Worm (Caenorhabditis elegans) whole organism, L1 larva: ENCODE data around the gene dmsr-8.

Source experiments
- C04F5.9 ChIP-seq: sonication (generic microtip); optimal IDR thresholded peaks from 2 replicates; lab custom pipeline; 2016; ENCODE audit warnings: missing genetic modification characterization, missing compliant biosample characterization
- C16A3.4 ChIP-seq: fragments of 150-350 bp; optimal IDR thresholded peaks from 2 replicates; lab custom pipeline; 2014; ENCODE audit warnings: missing biosample characterization, missing genetic modification characterization
- C34B4.2 ChIP-seq: sonication (generic microtip); optimal IDR thresholded peaks from 2 replicates; lab custom pipeline; 2017; ENCODE audit warnings: mild to moderate bottlenecking, missing genetic modification characterization, missing compliant biosample characterization
- F16B12.6 ChIP-seq: fragments of 150-350 bp; optimal IDR thresholded peaks from 2 replicates; lab custom pipeline; 2014; ENCODE audit warnings: missing biosample characterization, missing genetic modification characterization
- aha-1 ChIP-seq: fragments of 150-350 bp; optimal IDR thresholded peaks from 2 replicates; lab custom pipeline; 2014; ENCODE audit warnings: missing biosample characterization, missing genetic modification characterization
- alr-1 ChIP-seq: fragments of 200-800 bp; sonication (Bioruptor generic); optimal IDR thresholded peaks from 2 replicates; lab custom pipeline; 2018; ENCODE audit warnings: borderline replicate concordance, mild to moderate bottlenecking, missing genetic modification characterization, missing compliant biosample characterization
- aly-2 ChIP-seq: fragments of 150-350 bp; optimal IDR thresholded peaks from 2 replicates; lab custom pipeline; 2014; ENCODE audit warnings: missing biosample characterization, missing genetic modification characterization
- ama-1 ChIP-seq: fragments of 150-350 bp; optimal IDR thresholded peaks from 2 replicates; lab custom pipeline; 2014
- ceh-88 ChIP-seq: fragments of 200-800 bp; sonication (Bioruptor generic); IDR thresholded peaks from 2 replicates; pipeline ENCODE4 v1.3.6; 2022; ENCODE audit warnings: missing genetic modification characterization, missing compliant biosample characterization
- ceh-90 ChIP-seq: sonication (generic microtip); optimal IDR thresholded peaks from 2 replicates; lab custom pipeline; 2016; ENCODE audit warnings: missing genetic modification characterization, missing compliant biosample characterization
- ces-1 ChIP-seq: fragments of 150-350 bp; optimal IDR thresholded peaks from 2 replicates; lab custom pipeline; 2014; ENCODE audit warnings: missing biosample characterization, missing genetic modification reagents, missing genetic modification characterization
- dsc-1 ChIP-seq: sonication (generic microtip); optimal IDR thresholded peaks from 2 replicates; lab custom pipeline; 2016; ENCODE audit warnings: mild to moderate bottlenecking, missing genetic modification characterization, missing compliant biosample characterization
- efl-3 ChIP-seq: fragments of 200-800 bp; sonication (Bioruptor generic); optimal IDR thresholded peaks from 2 replicates; lab custom pipeline; 2018; ENCODE audit warnings: mild to moderate bottlenecking, missing genetic modification characterization, missing compliant biosample characterization
- ets-5 ChIP-seq: fragments of 200-800 bp; sonication (Bioruptor generic); IDR thresholded peaks from 2 replicates; pipeline ENCODE4 v1.3.6; 2022; ENCODE audit warnings: missing genetic modification characterization, missing compliant biosample characterization
- fkh-10 ChIP-seq: sonication (generic microtip); optimal IDR thresholded peaks from 2 replicates; lab custom pipeline; 2017; ENCODE audit warnings: missing biosample characterization, missing genetic modification reagents, missing genetic modification characterization
- fkh-4 ChIP-seq: sonication (generic microtip); optimal IDR thresholded peaks from 2 replicates; lab custom pipeline; 2016; ENCODE audit warnings: missing compliant biosample characterization, missing genetic modification characterization, borderline replicate concordance
- fkh-8 ChIP-seq: sonication (generic microtip); optimal IDR thresholded peaks from 2 replicates; lab custom pipeline; 2016; ENCODE audit warnings: mild to moderate bottlenecking, missing genetic modification characterization, missing compliant biosample characterization
- fos-1 ChIP-seq: fragments of 150-350 bp; optimal IDR thresholded peaks from 2 replicates; lab custom pipeline; 2014; ENCODE audit warnings: missing biosample characterization, missing genetic modification characterization
- grh-1 ChIP-seq: fragments of 200-800 bp; sonication (Bioruptor generic); IDR thresholded peaks from 2 replicates; pipeline ENCODE4 v1.3.6; 2022; ENCODE audit warnings: missing genetic modification reagents, missing genetic modification characterization, missing compliant biosample characterization
- hlh-17 ChIP-seq: fragments of 200-800 bp; sonication (Bioruptor generic); optimal IDR thresholded peaks from 2 replicates; lab custom pipeline; 2018; ENCODE audit warnings: missing genetic modification characterization, mild to moderate bottlenecking, missing compliant biosample characterization, moderate library complexity, borderline replicate concordance
- hlh-4 ChIP-seq: sonication (generic microtip); optimal IDR thresholded peaks from 2 replicates; lab custom pipeline; 2016; ENCODE audit warnings: mild to moderate bottlenecking, missing genetic modification characterization, missing compliant biosample characterization
- hpl-2 ChIP-seq: fragments of 150-350 bp; optimal IDR thresholded peaks from 2 replicates; lab custom pipeline; 2014; ENCODE audit warnings: missing biosample characterization, missing genetic modification reagents, missing genetic modification characterization
- lin-13 ChIP-seq: fragments of 150-350 bp; optimal IDR thresholded peaks from 2 replicates; lab custom pipeline; 2014; ENCODE audit warnings: missing biosample characterization, missing genetic modification reagents, missing genetic modification characterization
- lin-14 ChIP-seq: fragments of 200-800 bp; sonication (Bioruptor generic); optimal IDR thresholded peaks from 2 replicates; lab custom pipeline; 2018; ENCODE audit warnings: mild to moderate bottlenecking, missing genetic modification characterization, moderate library complexity, missing compliant biosample characterization
- lsy-2 ChIP-seq, 2 experiments: fragments of 150-350 bp; optimal IDR thresholded peaks; 2 replicates each; lab custom pipeline; 2014; ENCODE audit warnings: missing biosample characterization in 2 of 2, missing genetic modification characterization in 2 of 2
- mdl-1 ChIP-seq, 2 experiments: fragments of 150-350 bp; optimal IDR thresholded peaks; 2 replicates each; lab custom pipeline; 2014 to 2017; ENCODE audit warnings: missing biosample characterization in 2 of 2, missing genetic modification characterization in 2 of 2, inconsistent platforms in 1 of 2
- mef-2 ChIP-seq: fragments of 150-350 bp; optimal IDR thresholded peaks from 2 replicates; lab custom pipeline; 2014; ENCODE audit warnings: missing biosample characterization, missing genetic modification characterization
- nhr-11 ChIP-seq: fragments of 150-350 bp; optimal IDR thresholded peaks from 2 replicates; lab custom pipeline; 2014; ENCODE audit warnings: missing biosample characterization, missing genetic modification characterization
- nhr-12 ChIP-seq: sonication (generic microtip); optimal IDR thresholded peaks from 2 replicates; lab custom pipeline; 2017; ENCODE audit warnings: missing biosample characterization, missing genetic modification characterization
- nhr-19 ChIP-seq: fragments of 200-800 bp; sonication (Bioruptor generic); conservative IDR thresholded peaks from 2 replicates; pipeline ENCODE4 v1.3.6; 2022; ENCODE audit warnings: missing genetic modification characterization, missing compliant biosample characterization
- nhr-20 ChIP-seq: sonication (generic microtip); optimal IDR thresholded peaks from 2 replicates; lab custom pipeline; 2016; ENCODE audit warnings: mild to moderate bottlenecking, missing genetic modification characterization, missing compliant biosample characterization
- nhr-28 ChIP-seq: fragments of 150-350 bp; optimal IDR thresholded peaks from 2 replicates; lab custom pipeline; 2014; ENCODE audit warnings: missing biosample characterization, missing genetic modification characterization
- nhr-76 ChIP-seq: sonication (generic microtip); optimal IDR thresholded peaks from 2 replicates; lab custom pipeline; 2017; ENCODE audit warnings: missing biosample characterization, missing genetic modification characterization
- nhr-77 ChIP-seq: fragments of 150-350 bp; optimal IDR thresholded peaks from 2 replicates; lab custom pipeline; 2014; ENCODE audit warnings: missing biosample characterization, missing genetic modification characterization
- nhr-84 ChIP-seq: sonication (generic microtip); optimal IDR thresholded peaks from 2 replicates; lab custom pipeline; 2017; ENCODE audit warnings: missing biosample characterization, missing genetic modification characterization
- nhr-85 ChIP-seq: sonication (generic microtip); peaks from one replicate; lab custom pipeline; 2016; ENCODE audit warnings: missing genetic modification characterization, inconsistent platforms, missing compliant biosample characterization
- pag-3 ChIP-seq: sonication (generic microtip); optimal IDR thresholded peaks from 2 replicates; lab custom pipeline; 2017; ENCODE audit warnings: missing genetic modification characterization, mild to moderate bottlenecking, missing compliant biosample characterization, antibody characterized with exemption, borderline replicate concordance; ENCODE audit not compliant: insufficient read depth
- pqm-1 ChIP-seq: sonication (generic microtip); optimal IDR thresholded peaks from 3 replicates; lab custom pipeline; 2017; ENCODE audit warnings: missing biosample characterization, missing genetic modification characterization
- rnt-1 ChIP-seq: sonication (generic microtip); optimal IDR thresholded peaks from 2 replicates; lab custom pipeline; 2016; ENCODE audit warnings: mild to moderate bottlenecking, missing genetic modification characterization, moderate library complexity, missing compliant biosample characterization
- skn-1 ChIP-seq: fragments of 150-350 bp; optimal IDR thresholded peaks from 2 replicates; lab custom pipeline; 2014; ENCODE audit warnings: missing biosample characterization, missing genetic modification characterization
- snpc-4 ChIP-seq: fragments of 150-350 bp; optimal IDR thresholded peaks from 2 replicates; lab custom pipeline; 2014; ENCODE audit warnings: missing biosample characterization, missing genetic modification characterization
- snu-23 ChIP-seq: sonication (generic microtip); optimal IDR thresholded peaks from 2 replicates; lab custom pipeline; 2016; ENCODE audit warnings: missing genetic modification characterization, missing compliant biosample characterization
- sup-37 ChIP-seq: fragments of 200-800 bp; sonication (Bioruptor generic); optimal IDR thresholded peaks from 2 replicates; lab custom pipeline; 2018; ENCODE audit warnings: mild to moderate bottlenecking, missing genetic modification characterization, missing compliant biosample characterization
- swsn-7 ChIP-seq: sonication (generic microtip); optimal IDR thresholded peaks from 2 replicates; lab custom pipeline; 2016; ENCODE audit warnings: missing genetic modification characterization, missing compliant biosample characterization
- tbx-2 ChIP-seq: sonication (generic microtip); optimal IDR thresholded peaks from 2 replicates; lab custom pipeline; 2016; ENCODE audit warnings: missing genetic modification characterization, missing compliant biosample characterization
- tlp-1 ChIP-seq: fragments of 150-350 bp; optimal IDR thresholded peaks from 2 replicates; lab custom pipeline; 2014; ENCODE audit warnings: missing biosample characterization, missing genetic modification characterization
- unc-130 ChIP-seq: fragments of 150-350 bp; optimal IDR thresholded peaks from 2 replicates; lab custom pipeline; 2017; ENCODE audit warnings: missing biosample characterization, missing genetic modification characterization, inconsistent platforms
- unc-86 ChIP-seq: sonication (generic microtip); optimal IDR thresholded peaks from 2 replicates; lab custom pipeline; 2016; ENCODE audit warnings: missing genetic modification characterization, missing compliant biosample characterization
- unc-98 ChIP-seq: fragments of 200-800 bp; sonication (Bioruptor generic); IDR thresholded peaks from 2 replicates; pipeline ENCODE4 v1.3.6; 2022; ENCODE audit warnings: missing genetic modification characterization, missing compliant biosample characterization
- vab-15 ChIP-seq: sonication (generic microtip); optimal IDR thresholded peaks from 2 replicates; lab custom pipeline; 2017; ENCODE audit warnings: missing genotype, mild to moderate bottlenecking, missing genetic modification characterization, missing compliant biosample characterization
- xbp-1 ChIP-seq: sonication (generic microtip); optimal IDR thresholded peaks from 2 replicates; lab custom pipeline; 2016; ENCODE audit warnings: missing genetic modification characterization, missing compliant biosample characterization

The dmsr-8 gene

DNA sequence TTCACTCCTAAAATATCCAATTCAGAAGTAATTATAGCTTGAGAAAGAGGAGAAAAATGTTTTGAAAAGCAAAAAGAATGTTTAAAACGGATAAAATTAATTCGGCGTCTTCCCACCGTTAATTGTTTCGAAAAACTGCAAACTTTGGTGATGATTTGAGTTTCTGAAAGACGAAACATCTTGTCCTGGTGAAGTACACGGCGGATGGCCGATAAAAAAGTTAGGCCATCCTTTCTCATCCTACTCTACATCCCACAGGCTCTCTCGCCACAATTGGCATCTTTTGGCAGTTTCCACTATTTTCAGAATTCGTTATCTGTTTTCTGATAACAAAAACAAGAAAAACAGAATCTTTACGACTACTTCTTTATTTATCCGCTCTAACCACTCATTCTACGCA, 11.7 kb upstream of the dmsr-8 start, which contains the start of the genes C35A5.8 and hda-11 (continued):
- no peak for TF ChIP-seq alr-1 (tag; lab: Kevin White, UChicago)
- peak; percentile 28 for TF ChIP-seq pag-3 (tag; lab: Kevin White, UChicago)
- TF ChIP-seq tbx-2 (tag; lab: Kevin White, UChicago) = peak; percentile 89
- no peak for TF ChIP-seq aha-1 (tag; lab: Kevin White, UChicago)
- TF ChIP-seq efl-3 = peak; percentile 41
- TF ChIP-seq nhr-77 = no peak
- TF ChIP-seq, all 84 proteins: peak for 55

DNA sequence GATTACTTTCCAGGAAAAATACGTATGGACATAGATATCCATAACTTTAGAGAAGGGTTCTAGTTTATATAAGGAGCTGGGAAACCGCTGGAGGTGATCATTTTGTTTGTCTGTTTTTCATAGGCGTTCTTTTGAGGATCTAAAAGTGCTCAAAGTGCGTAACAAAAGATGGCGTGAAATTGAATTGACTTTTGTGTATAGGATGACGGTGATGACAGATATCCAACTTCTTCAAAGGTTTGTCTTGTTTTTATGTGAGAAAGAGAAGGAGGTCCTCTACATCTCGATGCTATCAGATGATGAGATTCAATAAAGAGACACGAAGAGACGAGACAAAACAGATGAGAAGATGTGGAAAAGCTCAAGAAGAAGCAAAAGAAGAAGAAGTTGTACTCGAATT, 2.5 kb upstream of the dmsr-8 start:
- TF ChIP-seq C04F5.9 = no peak
- TF ChIP-seq lin-14 (GFP tag; lab: Kevin White, UChicago) = peak; percentile 24
- TF ChIP-seq fkh-10 (GFP tag; lab: Kevin White, UChicago) = peak; percentile 51
- TF ChIP-seq, all 84 proteins: peak for 2

DNA sequence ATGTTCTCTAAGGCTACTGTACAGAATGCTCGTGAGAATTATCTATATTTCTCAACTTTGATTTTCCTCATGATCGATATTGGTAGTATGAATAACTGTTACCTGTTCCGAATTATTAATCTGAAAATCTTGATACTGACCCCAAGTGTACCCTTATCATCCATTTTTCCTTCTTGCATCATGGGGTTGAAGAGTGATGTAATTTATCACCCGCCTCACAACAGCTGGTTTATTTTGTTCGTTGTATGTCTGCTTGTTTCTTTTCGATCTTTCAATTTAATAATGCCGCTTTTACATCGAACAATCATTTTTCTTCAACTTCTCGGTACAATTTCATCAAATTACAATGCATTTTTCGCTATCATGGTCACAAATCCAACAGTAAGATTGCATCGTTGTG, 5.3 kb downstream of the dmsr-8 start, which contains the start of gene C35A5.6:
C35A5.6 (plus strand) TSS at position 283 of the 400 bp plus-strand sequence.
- TF ChIP-seq xbp-1 (tag; lab: Kevin White, UChicago) = no peak
- TF ChIP-seq ces-1 (GFP tag; lab: Kevin White, UChicago) = no peak
- peak; percentile 22 for TF ChIP-seq rnt-1 (tag; lab: Kevin White, UChicago)
- TF ChIP-seq fos-1 (tag; lab: Kevin White, UChicago) = no peak
- no peak for TF ChIP-seq swsn-7
- TF ChIP-seq ceh-90 = no peak
- no peak for TF ChIP-seq sup-37 (GFP tag; lab: Kevin White, UChicago)
- no peak for TF ChIP-seq hpl-2
- no peak for TF ChIP-seq nhr-76
- no peak for TF ChIP-seq mef-2 (tag; lab: Kevin White, UChicago)
- TF ChIP-seq C16A3.4 (tag; lab: Kevin White, UChicago) = no peak
- no peak for TF ChIP-seq aly-2 (tag; lab: Kevin White, UChicago)
- TF ChIP-seq ceh-88 (GFP tag; lab: Robert Waterston, UW) = no peak
- no peak for TF ChIP-seq ets-5 (GFP tag; lab: Robert Waterston, UW)
- no peak for TF ChIP-seq pag-3 (tag; lab: Kevin White, UChicago)
- no peak for TF ChIP-seq grh-1
- TF ChIP-seq fkh-8 = no peak
- TF ChIP-seq unc-98 (GFP tag; lab: Robert Waterston, UW) = no peak
- TF ChIP-seq tlp-1 (tag; lab: Kevin White, UChicago) = no peak
- TF ChIP-seq fkh-4 (tag; lab: Kevin White, UChicago) = no peak
- TF ChIP-seq nhr-12 (tag; lab: Kevin White, UChicago) = no peak
- TF ChIP-seq nhr-28 = no peak
- no peak for TF ChIP-seq aha-1 (tag; lab: Kevin White, UChicago)
- no peak for TF ChIP-seq unc-86 (tag; lab: Kevin White, UChicago)
- TF ChIP-seq lin-14 (GFP tag; lab: Kevin White, UChicago) = peak; percentile 30
- TF ChIP-seq skn-1 (tag; lab: Kevin White, UChicago) = peak; percentile 4
- TF ChIP-seq F16B12.6 (tag; lab: Kevin White, UChicago) = no peak
- no peak for TF ChIP-seq mdl-1 (tag; optimal IDR thresholded peaks at IDR 0.05; lab: Kevin White, UChicago)
- TF ChIP-seq unc-130 (tag; lab: Kevin White, UChicago) = no peak
- TF ChIP-seq lin-13 (GFP tag; lab: Kevin White, UChicago) = no peak
- no peak for TF ChIP-seq hlh-17
- TF ChIP-seq ama-1 (lab: Kevin White, UChicago) = no peak
- peak; percentile 5 for TF ChIP-seq nhr-20
- no peak for TF ChIP-seq snu-23 (GFP tag; lab: Kevin White, UChicago)
- no peak for TF ChIP-seq hlh-4
- TF ChIP-seq lsy-2 (tag; optimal IDR thresholded peaks at IDR 0.05; lab: Kevin White, UChicago) = no peak
- no peak for TF ChIP-seq nhr-11 (tag; lab: Kevin White, UChicago)
- no peak for TF ChIP-seq nhr-85
- no peak for TF ChIP-seq dsc-1 (tag; lab: Kevin White, UChicago)
- TF ChIP-seq nhr-19 = no peak
- no peak for TF ChIP-seq C34B4.2 (tag; lab: Kevin White, UChicago)
- TF ChIP-seq nhr-84 (tag; lab: Kevin White, UChicago) = no peak
- TF ChIP-seq nhr-77 = no peak
- TF ChIP-seq vab-15 (tag; lab: Kevin White, UChicago) = no peak
- no peak for TF ChIP-seq snpc-4 (tag; lab: Kevin White, UChicago)
- TF ChIP-seq C04F5.9 = no peak
- no peak for TF ChIP-seq pqm-1 (tag; lab: Kevin White, UChicago)
